Fruit fly (Drosophila melanogaster) whole organism, embryonic: Measurements from ENCODE around the gene CG31195.
A peak's percentile ranks its signal among the peaks of the same experiment; 100 is the strongest.

ENCODE experiments used
- BEAF-32 ChIP-seq: fragments of 200-800 bp; sonication (Bioruptor generic); optimal IDR thresholded peaks from 3 replicates; lab custom pipeline; 2017; ENCODE audit warnings: missing biosample characterization, missing genetic modification characterization, mild to moderate bottlenecking, moderate library complexity, missing genetic modification reagents
- CG10147 ChIP-seq: fragments of 200-800 bp; sonication (Bioruptor generic); optimal IDR thresholded peaks from 2 replicates; lab custom pipeline; 2019; ENCODE audit warnings: missing biosample characterization, mild to moderate bottlenecking, missing genetic modification characterization, moderate library complexity
- CG10321 ChIP-seq: fragments of 200-800 bp; sonication (Bioruptor generic); IDR thresholded peaks from 2 replicates; pipeline ENCODE4 v1.3.6; 2022; ENCODE audit warnings: missing biosample characterization, missing genetic modification characterization
- CG11398 ChIP-seq: fragments of 200-800 bp; sonication (Bioruptor generic); optimal IDR thresholded peaks from 2 replicates; lab custom pipeline; 2016; ENCODE audit warnings: missing biosample characterization, missing genetic modification characterization
- CG12659 ChIP-seq: fragments of 200-800 bp; sonication (Bioruptor generic); optimal IDR thresholded peaks from 3 replicates; lab custom pipeline; 2017; ENCODE audit warnings: mild to moderate bottlenecking, missing biosample characterization, missing genetic modification reagents, missing genetic modification characterization
- CG1529 ChIP-seq: fragments of 200-800 bp; sonication (Bioruptor generic); optimal IDR thresholded peaks from 3 replicates; lab custom pipeline; 2018; ENCODE audit warnings: missing biosample characterization, missing genetic modification characterization
- CG16815 ChIP-seq: fragments of 200-800 bp; sonication (Bioruptor generic); optimal IDR thresholded peaks from 3 replicates; lab custom pipeline; 2017; ENCODE audit warnings: missing biosample characterization, mild to moderate bottlenecking, missing genetic modification characterization
- CG17385 ChIP-seq: fragments of 200-800 bp; sonication (Bioruptor generic); optimal IDR thresholded peaks from 3 replicates; lab custom pipeline; 2018; ENCODE audit warnings: missing biosample characterization, mild to moderate bottlenecking, missing genetic modification characterization
- CG18011 ChIP-seq: fragments of 200-800 bp; sonication (Bioruptor generic); optimal IDR thresholded peaks from 2 replicates; lab custom pipeline; 2017; ENCODE audit warnings: missing biosample characterization, missing genetic modification characterization, mild to moderate bottlenecking, moderate library complexity, missing genotype
- CG4328 ChIP-seq: fragments of 200-800 bp; sonication (Bioruptor generic); optimal IDR thresholded peaks from 3 replicates; lab custom pipeline; 2017; ENCODE audit warnings: missing biosample characterization, missing genetic modification reagents, missing genetic modification characterization
- CG6254 ChIP-seq: fragments of 200-800 bp; sonication (Bioruptor generic); optimal IDR thresholded peaks from 3 replicates; lab custom pipeline; 2017; ENCODE audit warnings: mild to moderate bottlenecking, missing biosample characterization, missing genetic modification reagents, missing genetic modification characterization
- CG7372 ChIP-seq: fragments of 200-800 bp; sonication (Bioruptor generic); IDR thresholded peaks from 2 replicates; pipeline ENCODE4 v1.3.6; 2022; ENCODE audit warnings: missing biosample characterization, missing genetic modification characterization
- CG7963 ChIP-seq: fragments of 200-800 bp; sonication (Bioruptor generic); IDR thresholded peaks from 3 replicates; pipeline ENCODE4 v1.3.6; 2022; ENCODE audit warnings: missing biosample characterization, missing genetic modification characterization; ENCODE audit not compliant: partially characterized antibody
- CG9932 ChIP-seq: fragments of 200-800 bp; sonication (Bioruptor generic); IDR thresholded peaks from 2 replicates; pipeline ENCODE4 v1.3.6; 2022; ENCODE audit warnings: missing biosample characterization, missing genetic modification characterization
- Doc2 ChIP-seq: fragments of 200-800 bp; sonication (Bioruptor generic); IDR thresholded peaks from 2 replicates; pipeline ENCODE4 v1.3.6; 2022; ENCODE audit warnings: missing biosample characterization, missing genetic modification characterization
- Dref ChIP-seq: fragments of 200-800 bp; sonication (Bioruptor generic); IDR thresholded peaks from 2 replicates; pipeline ENCODE4 v1.3.6; 2022; ENCODE audit warnings: missing biosample characterization, missing genetic modification characterization
- E2f2 ChIP-seq: fragments of 200-800 bp; sonication (Bioruptor generic); IDR thresholded peaks from 2 replicates; pipeline ENCODE4 v1.3.6; 2022; ENCODE audit warnings: missing biosample characterization, missing genetic modification characterization
- Hand ChIP-seq: fragments of 200-800 bp; sonication (Bioruptor generic); optimal IDR thresholded peaks from 2 replicates; lab custom pipeline; 2017; ENCODE audit warnings: mild to moderate bottlenecking, missing biosample characterization, missing genetic modification reagents, missing genetic modification characterization
- Hr78 ChIP-seq, 2 experiments: fragments of 200-800 bp in 1 of 2; fragments of >200 bp in 1 of 2; sonication (Bioruptor generic) in 1 of 2; optimal IDR thresholded peaks; 2 replicates each; lab custom pipeline; 2017 to 2019; ENCODE audit warnings: missing biosample characterization in 2 of 2, missing genetic modification characterization in 2 of 2, mild to moderate bottlenecking in 1 of 2, moderate library complexity in 1 of 2
- Lhr ChIP-seq: fragments of 200-800 bp; sonication (Bioruptor generic); optimal IDR thresholded peaks from 3 replicates; lab custom pipeline; 2017; ENCODE audit warnings: mild to moderate bottlenecking, missing biosample characterization, missing genetic modification reagents, missing genetic modification characterization
- Mes4 ChIP-seq: fragments of 200-800 bp; sonication (Bioruptor generic); optimal IDR thresholded peaks from 2 replicates; lab custom pipeline; 2016; ENCODE audit warnings: missing biosample characterization, missing genetic modification characterization
- NfI ChIP-seq: fragments of 200-800 bp; sonication (Bioruptor generic); optimal IDR thresholded peaks from 3 replicates; lab custom pipeline; 2018; ENCODE audit warnings: missing biosample characterization, mild to moderate bottlenecking, missing genetic modification characterization, moderate library complexity
- PHDP ChIP-seq: fragments of 200-800 bp; sonication (Bioruptor generic); optimal IDR thresholded peaks from 3 replicates; lab custom pipeline; 2018; ENCODE audit warnings: missing biosample characterization, mild to moderate bottlenecking, missing genetic modification characterization, moderate library complexity
- Scr ChIP-seq: fragments of 200-800 bp; sonication (Bioruptor generic); IDR thresholded peaks from 2 replicates; pipeline ENCODE4 v1.3.6; 2022; ENCODE audit warnings: missing biosample characterization, missing genetic modification characterization; ENCODE audit not compliant: partially characterized antibody
- Taf1 ChIP-seq: fragments of 200-800 bp; sonication (Bioruptor generic); IDR thresholded peaks from 2 replicates; pipeline ENCODE4 v1.3.6; 2022; ENCODE audit warnings: missing biosample characterization, missing genetic modification characterization
- Usf ChIP-seq: fragments of 200-800 bp; sonication (Bioruptor generic); optimal IDR thresholded peaks from 2 replicates; lab custom pipeline; 2017; ENCODE audit warnings: missing genotype, missing biosample characterization, missing genetic modification characterization
- aop ChIP-seq: fragments of 200-800 bp; sonication (Bioruptor generic); IDR thresholded peaks from 2 replicates; pipeline ENCODE4 v1.3.6; 2022; ENCODE audit warnings: missing biosample characterization, missing genetic modification characterization
- cato ChIP-seq: fragments of 200-800 bp; sonication (Bioruptor generic); optimal IDR thresholded peaks from 2 replicates; lab custom pipeline; 2016; ENCODE audit warnings: missing biosample characterization, missing genetic modification characterization, borderline replicate concordance
- chinmo ChIP-seq: fragments of 200-800 bp; sonication (Bioruptor generic); IDR thresholded peaks from 4 replicates; pipeline ENCODE4 v1.3.6; 2022; ENCODE audit warnings: missing biosample characterization, missing genetic modification characterization; ENCODE audit not compliant: partially characterized antibody
- chn ChIP-seq: fragments of 200-800 bp; sonication (Bioruptor generic); optimal IDR thresholded peaks from 2 replicates; lab custom pipeline; 2016; ENCODE audit warnings: missing biosample characterization, missing genetic modification characterization
- dimm ChIP-seq: fragments of 200-800 bp; sonication (Bioruptor generic); IDR thresholded peaks from 2 replicates; pipeline ENCODE4 v1.3.6; 2022; ENCODE audit warnings: missing biosample characterization, missing genetic modification characterization
- ewg ChIP-seq: fragments of 200-800 bp; sonication (Bioruptor generic); optimal IDR thresholded peaks from 3 replicates; lab custom pipeline; 2017; ENCODE audit warnings: mild to moderate bottlenecking, missing biosample characterization, missing genetic modification reagents, missing genetic modification characterization
- gt ChIP-seq: fragments of 200-800 bp; sonication (Bioruptor generic); IDR thresholded peaks from 2 replicates; pipeline ENCODE4 v1.3.6; 2022; ENCODE audit warnings: missing biosample characterization, missing genetic modification characterization
- insv ChIP-seq, 2 experiments: fragments of 200-800 bp; sonication (Bioruptor generic); optimal IDR thresholded peaks; 3 replicates each; lab custom pipeline; 2016 to 2018; ENCODE audit warnings: missing biosample characterization in 2 of 2, missing genetic modification characterization in 2 of 2
- inv ChIP-seq: fragments of 200-800 bp; sonication (Bioruptor generic); IDR thresholded peaks from 2 replicates; pipeline ENCODE4 v1.3.6; 2022; ENCODE audit warnings: missing biosample characterization, missing genetic modification characterization; ENCODE audit not compliant: partially characterized antibody
- kay ChIP-seq: fragments of 200-800 bp; sonication (Bioruptor generic); optimal IDR thresholded peaks from 2 replicates; lab custom pipeline; 2016; ENCODE audit warnings: missing biosample characterization, missing genetic modification characterization
- ken ChIP-seq: fragments of 200-800 bp; sonication (Bioruptor generic); IDR thresholded peaks from 3 replicates; pipeline ENCODE4 v1.3.6; 2022; ENCODE audit warnings: missing biosample characterization, missing genetic modification characterization
- lov ChIP-seq, 2 experiments: fragments of 200-800 bp in 1 of 2; fragments of >200 bp in 1 of 2; sonication (Bioruptor generic) in 1 of 2; IDR thresholded peaks in 1 of 2; optimal IDR thresholded peaks in 1 of 2; 2 replicates in 1 of 2; 3 replicates in 1 of 2; pipeline versions ENCODE4 v1.3.6 to Lab custom; 2017 to 2022; ENCODE audit warnings: missing biosample characterization in 1 of 2, missing genetic modification characterization in 1 of 2
- pzg ChIP-seq: fragments of 200-800 bp; sonication (Bioruptor generic); optimal IDR thresholded peaks from 3 replicates; lab custom pipeline; 2018; ENCODE audit warnings: missing biosample characterization, mild to moderate bottlenecking, missing genetic modification characterization, moderate library complexity
- sd ChIP-seq: fragments of 200-800 bp; sonication (Bioruptor generic); optimal IDR thresholded peaks from 3 replicates; lab custom pipeline; 2018; ENCODE audit warnings: missing biosample characterization, mild to moderate bottlenecking, missing genetic modification characterization, moderate library complexity
- sens ChIP-seq: fragments of 200-800 bp; sonication (Bioruptor generic); peaks from one replicate; lab custom pipeline; 2016; ENCODE audit warnings: missing biosample characterization, missing genetic modification characterization
- toy ChIP-seq: fragments of 200-800 bp; sonication (Bioruptor generic); IDR thresholded peaks from 2 replicates; pipeline ENCODE4 v1.3.6; 2022; ENCODE audit warnings: missing biosample characterization, missing genetic modification characterization
- twi ChIP-seq: fragments of 200-800 bp; optimal IDR thresholded peaks from 2 replicates; lab custom pipeline; 2019; ENCODE audit warnings: missing biosample characterization, mild to moderate bottlenecking, missing genetic modification characterization, moderate library complexity
- unc-4 ChIP-seq: fragments of 200-800 bp; sonication (Bioruptor generic); IDR thresholded peaks from 2 replicates; pipeline ENCODE4 v1.3.6; 2022; ENCODE audit warnings: missing biosample characterization, missing genetic modification characterization; ENCODE audit not compliant: partially characterized antibody
- vfl ChIP-seq: fragments of 200-800 bp; sonication (Bioruptor generic); optimal IDR thresholded peaks from 2 replicates; lab custom pipeline; 2016; ENCODE audit warnings: missing biosample characterization, missing genetic modification characterization
- vnd ChIP-seq: fragments of 200-800 bp; sonication (Bioruptor generic); IDR thresholded peaks from 3 replicates; pipeline ENCODE4 v1.3.6; 2022; ENCODE audit warnings: missing biosample characterization, missing genetic modification characterization; ENCODE audit not compliant: partially characterized antibody
- wdn ChIP-seq: fragments of 200-800 bp; sonication (Bioruptor generic); IDR thresholded peaks from 2 replicates; pipeline ENCODE4 v1.3.6; 2022; ENCODE audit warnings: missing biosample characterization, missing genetic modification characterization
- wek ChIP-seq: fragments of 200-800 bp; sonication (Bioruptor generic); optimal IDR thresholded peaks from 3 replicates; lab custom pipeline; 2018; ENCODE audit warnings: missing biosample characterization, mild to moderate bottlenecking, missing genetic modification characterization, moderate library complexity
- zen ChIP-seq: fragments of 200-800 bp; sonication (Bioruptor generic); optimal IDR thresholded peaks from 3 replicates; lab custom pipeline; 2018; ENCODE audit warnings: missing biosample characterization, mild to moderate bottlenecking, missing genetic modification characterization, moderate library complexity

The CG31195 gene

DNA sequence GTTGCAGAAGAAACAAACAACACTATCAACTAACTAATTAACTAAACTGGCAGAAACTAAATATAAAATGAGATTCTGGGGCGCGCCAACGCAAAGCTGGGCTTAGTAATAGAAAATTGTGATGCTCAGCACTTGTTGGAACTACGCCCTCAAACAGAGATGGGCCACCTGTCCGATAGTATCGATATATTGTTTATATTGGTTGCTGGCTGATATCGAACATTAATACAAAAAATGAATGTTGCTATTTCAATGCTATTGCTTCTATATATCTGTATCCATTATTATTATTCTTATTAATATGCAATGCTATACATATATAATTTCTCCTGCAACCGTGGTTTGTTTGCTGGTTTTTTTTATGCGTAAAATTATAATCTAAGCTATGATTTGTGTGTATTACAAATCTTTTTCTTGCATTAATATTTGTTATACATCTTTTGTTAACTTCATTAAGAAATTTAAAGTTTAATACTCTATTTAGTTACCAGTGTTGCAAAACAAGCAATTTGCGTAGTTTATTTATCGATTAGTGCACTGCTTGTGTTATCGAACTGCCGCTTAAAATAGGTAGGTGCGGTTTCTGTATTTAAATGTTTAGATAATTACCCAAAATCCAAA is at the start of gene CG31195 (continued):
- TF ChIP-seq unc-4 (GFP tag; lab: Robert Waterston, UW) (peak; percentile 82), pzg (peak; percentile 32), lov (optimal IDR thresholded peaks at IDR 0.05; lab: Kevin White, UChicago) (no peak), lov (GFP tag; IDR thresholded peaks at IDR 0.05; lab: Robert Waterston, UW) (no peak), twi (tag; lab: Kevin White, UChicago) (no peak), CG11398 (GFP tag; lab: Kevin White, UChicago) (no peak), CG18011 (GFP tag; lab: Kevin White, UChicago) (no peak), wdn (no peak), ken (no peak), Doc2 (no peak), CG7963 (peak; percentile 37; the same call in 2 of the 3 replicates), CG4328 (GFP tag; lab: Kevin White, UChicago) (no peak), Usf (GFP tag; lab: Kevin White, UChicago) (no peak), kay (GFP tag; lab: Kevin White, UChicago) (no peak), Taf1 (GFP tag; lab: Robert Waterston, UW) (no peak), Scr (GFP tag; lab: Robert Waterston, UW) (peak; percentile 88), E2f2 (GFP tag; lab: Robert Waterston, UW) (peak; percentile 80), insv (GFP tag; optimal IDR thresholded peaks at IDR 0.05; lab: Kevin White, UChicago) (no peak), Hr78 (GFP tag; optimal IDR thresholded peaks at IDR 0.05; lab: Kevin White, UChicago) (no peak), CG1529 (GFP tag; lab: Kevin White, UChicago) (no peak), toy (no peak), CG7372 (no peak), sd (tag; lab: Kevin White, UChicago) (no peak), Mes4 (GFP tag; lab: Kevin White, UChicago) (no peak), Dref (GFP tag; lab: Robert Waterston, UW) (peak; percentile 65), gt (GFP tag; lab: Robert Waterston, UW) (no peak), chinmo (GFP tag; lab: Robert Waterston, UW) (peak; percentile 63; the same call in 1 of the 4 replicates), ewg (GFP tag; lab: Kevin White, UChicago) (no peak), sens (GFP tag; lab: Kevin White, UChicago) (no peak), CG9932 (GFP tag; lab: Robert Waterston, UW) (peak; percentile 34; the same call in 1 of the 2 replicates), CG6254 (GFP tag; lab: Kevin White, UChicago) (peak; percentile 39), Hand (GFP tag; lab: Kevin White, UChicago) (no peak), CG10321 (GFP tag; lab: Robert Waterston, UW) (no peak), inv (GFP tag; lab: Robert Waterston, UW) (peak; percentile 64), vnd (GFP tag; lab: Robert Waterston, UW) (peak; percentile 64), CG17385 (GFP tag; lab: Kevin White, UChicago) (no peak), CG16815 (GFP tag; lab: Kevin White, UChicago) (no peak), vfl (GFP tag; lab: Kevin White, UChicago) (no peak), CG12659 (GFP tag; lab: Kevin White, UChicago) (peak; percentile 21), PHDP (tag; lab: Kevin White, UChicago) (no peak), chn (GFP tag; lab: Kevin White, UChicago) (no peak), wek (no peak), BEAF-32 (GFP tag; lab: Kevin White, UChicago) (peak; percentile 78), NfI (GFP tag; lab: Kevin White, UChicago) (no peak), dimm (GFP tag; lab: Robert Waterston, UW) (no peak), zen (tag; lab: Kevin White, UChicago) (peak; percentile 67), aop (no peak), CG10147 (GFP tag; lab: Kevin White, UChicago) (no peak), Lhr (GFP tag; lab: Kevin White, UChicago) (peak; percentile 22), cato (GFP tag; lab: Kevin White, UChicago) (no peak)
